Comparison of ENCODE assay signal across 5 worm cellular contexts in genomic region chrII:6374646-6375045, ce11.
TF ChIP-seq lines count a peak whose summit lies in the region.

No protein-coding gene starts in this region.

TF ChIP-seq in whole organism, L1 larva, 84 proteins besides CTCF, POLR2A, EP300 and RAD21:
- TF ChIP-seq hpl-2 (GFP tag; optimal IDR thresholded peaks at IDR 0.05; lab: Kevin White, UChicago) (peak; percentile 29), fos-1 (tag; optimal IDR thresholded peaks at IDR 0.05; lab: Kevin White, UChicago) (no peak), lin-35 (GFP tag; optimal IDR thresholded peaks at IDR 0.05; lab: Kevin White, UChicago) (peak in 1 of 2 experiments; percentile 55), efl-1 (optimal IDR thresholded peaks at IDR 0.05; lab: Kevin White, UChicago) (no peak), efl-1 (GFP tag; optimal IDR thresholded peaks at IDR 0.05 in 1 of 2; lab: Kevin White, UChicago) (peak in 1 of 2 experiments; percentile 88), nhr-71 (tag; optimal IDR thresholded peaks at IDR 0.05; lab: Kevin White, UChicago) (peak; percentile 1), mef-2 (tag; optimal IDR thresholded peaks at IDR 0.05; lab: Kevin White, UChicago) (no peak), nhr-90 (tag; optimal IDR thresholded peaks at IDR 0.05; lab: Kevin White, UChicago; ENCODE audit: poor library complexity) (peak; percentile 23), elt-2 (tag; optimal IDR thresholded peaks at IDR 0.05; lab: Kevin White, UChicago) (peak; percentile 78), pag-3 (tag; optimal IDR thresholded peaks at IDR 0.05; lab: Kevin White, UChicago; ENCODE audit: borderline replicate concordance, insufficient read depth) (no peak), lir-3 (tag; optimal IDR thresholded peaks at IDR 0.05; lab: Kevin White, UChicago; ENCODE audit: poor library complexity) (no peak), nhr-19 (GFP tag; conservative IDR thresholded peaks at IDR 0.05; lab: Robert Waterston, UW) (no peak; the same call in 1 of the 2 replicates), unc-30 (tag; optimal IDR thresholded peaks at IDR 0.05; lab: Kevin White, UChicago) (no peak), nhr-85 (tag; lab: Kevin White, UChicago) (peak; percentile 62)

TF ChIP-seq in whole organism, L2 larva, 48 proteins besides CTCF, POLR2A, EP300 and RAD21:
- TF ChIP-seq nhr-129 (tag; optimal IDR thresholded peaks at IDR 0.05; lab: Kevin White, UChicago) (peak; percentile 24), ama-1 (optimal IDR thresholded peaks at IDR 0.05; lab: Kevin White, UChicago) (peak; percentile 40), gmeb-1 (tag; optimal IDR thresholded peaks at IDR 0.05; lab: Kevin White, UChicago) (peak; percentile 18), snpc-4 (tag; optimal IDR thresholded peaks at IDR 0.05; lab: Kevin White, UChicago) (no peak), R02D3.7 (tag; optimal IDR thresholded peaks at IDR 0.05; lab: Kevin White, UChicago) (no peak), crh-2 (tag; optimal IDR thresholded peaks at IDR 0.05; lab: Kevin White, UChicago) (peak; percentile 40), lsy-2 (tag; optimal IDR thresholded peaks at IDR 0.05; lab: Kevin White, UChicago) (peak in 1 of 2 experiments; percentile 13), F13H6.1 (tag; optimal IDR thresholded peaks at IDR 0.05; lab: Kevin White, UChicago) (no peak), fos-1 (tag; optimal IDR thresholded peaks at IDR 0.05; lab: Kevin White, UChicago) (peak; percentile 43)

TF ChIP-seq in whole organism, L3 larva, 47 proteins besides CTCF, POLR2A, EP300 and RAD21 (continues in another document):
- TF ChIP-seq unc-62 (GFP tag; optimal IDR thresholded peaks at IDR 0.05; lab: Kevin White, UChicago), result no peak
- TF ChIP-seq egl-5 (tag; optimal IDR thresholded peaks at IDR 0.05; lab: Kevin White, UChicago), result no peak
- TF ChIP-seq pqm-1 (tag; optimal IDR thresholded peaks at IDR 0.05; lab: Kevin White, UChicago), result peak; percentile 35
- TF ChIP-seq tbx-2 (tag; optimal IDR thresholded peaks at IDR 0.05; lab: Kevin White, UChicago), result no peak
- TF ChIP-seq nhr-76 (tag; optimal IDR thresholded peaks at IDR 0.05; lab: Kevin White, UChicago), result no peak
- no peak for TF ChIP-seq eor-1 (tag; optimal IDR thresholded peaks at IDR 0.05; lab: Kevin White, UChicago)
- no peak for TF ChIP-seq unc-39 (tag; optimal IDR thresholded peaks at IDR 0.05; lab: Kevin White, UChicago)
- TF ChIP-seq fos-1 (tag; optimal IDR thresholded peaks at IDR 0.05; lab: Kevin White, UChicago), result no peak
- no peak for TF ChIP-seq nhr-43 (tag; optimal IDR thresholded peaks at IDR 0.05; lab: Kevin White, UChicago; ENCODE audit: poor library complexity, severe bottlenecking)
- no peak for TF ChIP-seq lin-15B (tag; optimal IDR thresholded peaks at IDR 0.05; lab: Kevin White, UChicago)
- no peak for TF ChIP-seq elt-1 (tag; optimal IDR thresholded peaks at IDR 0.05; lab: Kevin White, UChicago)
- TF ChIP-seq lin-39 (tag; optimal IDR thresholded peaks at IDR 0.05; lab: Kevin White, UChicago), result no peak
- TF ChIP-seq ceh-82 (tag; optimal IDR thresholded peaks at IDR 0.05; lab: Kevin White, UChicago), result no peak
- no peak for TF ChIP-seq ama-1 (optimal IDR thresholded peaks at IDR 0.05; lab: Kevin White, UChicago)
- TF ChIP-seq nhr-11 (tag; optimal IDR thresholded peaks at IDR 0.05; lab: Kevin White, UChicago), result no peak
- peak; percentile 19 for TF ChIP-seq ceh-28 (tag; optimal IDR thresholded peaks at IDR 0.05; lab: Kevin White, UChicago)
- TF ChIP-seq nhr-237 (tag; optimal IDR thresholded peaks at IDR 0.05; lab: Kevin White, UChicago), result no peak
- peak; percentile 29 for TF ChIP-seq pha-4 (tag; optimal IDR thresholded peaks at IDR 0.05; lab: Kevin White, UChicago)
- no peak for TF ChIP-seq lsy-12 (tag; optimal IDR thresholded peaks at IDR 0.05; lab: Kevin White, UChicago)
- TF ChIP-seq fkh-10 (GFP tag; optimal IDR thresholded peaks at IDR 0.05; lab: Kevin White, UChicago), result no peak
- TF ChIP-seq elt-2 (tag; optimal IDR thresholded peaks at IDR 0.05; lab: Kevin White, UChicago), result peak; percentile 71
- TF ChIP-seq hmg-11 (tag; optimal IDR thresholded peaks at IDR 0.05; lab: Kevin White, UChicago), result no peak
- TF ChIP-seq ZK546.5 (tag; optimal IDR thresholded peaks at IDR 0.05; lab: Kevin White, UChicago), result no peak
- TF ChIP-seq jun-1 (tag; optimal IDR thresholded peaks at IDR 0.05; lab: Kevin White, UChicago), result peak; percentile 1
- TF ChIP-seq mml-1 (tag; optimal IDR thresholded peaks at IDR 0.05; lab: Kevin White, UChicago), result no peak

TF ChIP-seq in whole organism, L4 larva, 104 proteins besides CTCF, POLR2A, EP300 and RAD21:
- peak; percentile 49 for TF ChIP-seq nhr-48 (tag; optimal IDR thresholded peaks at IDR 0.05; lab: Kevin White, UChicago)
- peak; percentile 40 for TF ChIP-seq nhr-28 (tag; optimal IDR thresholded peaks at IDR 0.05; lab: Kevin White, UChicago)
- peak; percentile 73 for TF ChIP-seq hlh-30 (tag; optimal IDR thresholded peaks at IDR 0.05; lab: Kevin White, UChicago; ENCODE audit: insufficient read depth)
- TF ChIP-seq T20F7.1 (GFP tag; optimal IDR thresholded peaks at IDR 0.05; lab: Kevin White, UChicago), result peak; percentile 62
- TF ChIP-seq lin-39 (tag; optimal IDR thresholded peaks at IDR 0.05; lab: Kevin White, UChicago), result no peak
- peak; percentile 31 for TF ChIP-seq lin-38 (GFP tag; IDR thresholded peaks at IDR 0.05; lab: Robert Waterston, UW)
- TF ChIP-seq dmd-9 (GFP tag; IDR thresholded peaks at IDR 0.05; lab: Robert Waterston, UW), result no peak
- peak; percentile 65 for TF ChIP-seq dmd-6 (GFP tag; IDR thresholded peaks at IDR 0.05; lab: Robert Waterston, UW)
- TF ChIP-seq daf-16 (GFP tag; optimal IDR thresholded peaks at IDR 0.05; lab: Kevin White, UChicago), result no peak
- TF ChIP-seq daf-16 (tag; optimal IDR thresholded peaks at IDR 0.05; lab: Kevin White, UChicago), result peak; percentile 52
- TF ChIP-seq dve-1 (tag; optimal IDR thresholded peaks at IDR 0.05; lab: Kevin White, UChicago; ENCODE audit: insufficient read depth), result peak; percentile 72
- peak; percentile 38 for TF ChIP-seq hlh-11 (tag; optimal IDR thresholded peaks at IDR 0.05; lab: Kevin White, UChicago)
- TF ChIP-seq F49E8.2 (tag; optimal IDR thresholded peaks at IDR 0.05; lab: Kevin White, UChicago; ENCODE audit: borderline replicate concordance), result no peak

TF ChIP-seq in whole organism, young adult, 124 proteins besides CTCF, POLR2A, EP300 and RAD21:
- TF ChIP-seq D2030.7 (GFP tag; IDR thresholded peaks at IDR 0.05; lab: Robert Waterston, UW) (no peak), pbrm-1 (GFP tag; IDR thresholded peaks at IDR 0.05; lab: Robert Waterston, UW) (no peak), madf-3 (GFP tag; IDR thresholded peaks at IDR 0.05; lab: Robert Waterston, UW) (no peak), pha-4 (tag; optimal IDR thresholded peaks at IDR 0.05; lab: Kevin White, UChicago) (no peak), nfyb-1 (GFP tag; IDR thresholded peaks at IDR 0.05; lab: Robert Waterston, UW) (no peak), unc-62 (GFP tag; optimal IDR thresholded peaks at IDR 0.05; lab: Kevin White, UChicago) (peak; percentile 64), rcor-1 (GFP tag; IDR thresholded peaks at IDR 0.05; lab: Robert Waterston, UW) (no peak), zim-3 (tag; optimal IDR thresholded peaks at IDR 0.05; lab: Kevin White, UChicago) (no peak), tlf-1 (GFP tag; optimal IDR thresholded peaks at IDR 0.05; lab: Kevin White, UChicago) (no peak), hrde-1 (tag; optimal IDR thresholded peaks at IDR 0.05; lab: Kevin White, UChicago; ENCODE audit: borderline replicate concordance) (peak; percentile 11), egl-44 (GFP tag; IDR thresholded peaks at IDR 0.05; lab: Robert Waterston, UW) (no peak), attf-6 (GFP tag; IDR thresholded peaks at IDR 0.05; lab: Robert Waterston, UW) (no peak), madf-6 (GFP tag; IDR thresholded peaks at IDR 0.05; lab: Robert Waterston, UW) (peak; percentile 44; the same call in 1 of the 2 replicates), hlh-12 (tag; optimal IDR thresholded peaks at IDR 0.05; lab: Kevin White, UChicago) (no peak), cebp-1 (GFP tag; IDR thresholded peaks at IDR 0.05; lab: Robert Waterston, UW) (no peak; the same call in 1 of the 2 replicates), cebp-1 (tag; optimal IDR thresholded peaks at IDR 0.05; lab: Kevin White, UChicago) (peak; percentile 83), mxl-1 (tag; optimal IDR thresholded peaks at IDR 0.05; lab: Kevin White, UChicago) (no peak), B0336.3 (GFP tag; IDR thresholded peaks at IDR 0.05; lab: Robert Waterston, UW) (peak; percentile 67), Y53G8AR.9 (GFP tag; conservative IDR thresholded peaks at IDR 0.05; lab: Robert Waterston, UW) (0 out of 2 replicates have a peak, but pooled peaks have one; percentile 9), T26A5.8 (tag; optimal IDR thresholded peaks at IDR 0.05; lab: Kevin White, UChicago) (no peak), hlh-26 (GFP tag; conservative IDR thresholded peaks at IDR 0.05; lab: Robert Waterston, UW) (no peak), ZK185.1 (tag; optimal IDR thresholded peaks at IDR 0.05; lab: Kevin White, UChicago; ENCODE audit: poor library complexity, severe bottlenecking) (no peak), F10E7.11 (tag; optimal IDR thresholded peaks at IDR 0.05; lab: Kevin White, UChicago) (no peak), Y53F4B.3 (GFP tag; IDR thresholded peaks at IDR 0.05; lab: Robert Waterston, UW) (no peak), let-607 (tag; optimal IDR thresholded peaks at IDR 0.05; lab: Kevin White, UChicago) (no peak), sea-2 (GFP tag; IDR thresholded peaks at IDR 0.05; lab: Robert Waterston, UW) (no peak), ekl-4 (GFP tag; IDR thresholded peaks at IDR 0.05; lab: Robert Waterston, UW) (0 out of 2 replicates have a peak, but pooled peaks have one; percentile 6), Y95B8A.8 (GFP tag; IDR thresholded peaks at IDR 0.05; lab: Robert Waterston, UW) (no peak), attf-5 (GFP tag; optimal IDR thresholded peaks at IDR 0.05; lab: Kevin White, UChicago) (peak; percentile 27), akir-1 (GFP tag; optimal IDR thresholded peaks at IDR 0.05; lab: Kevin White, UChicago) (no peak), repo-1 (tag; optimal IDR thresholded peaks at IDR 0.05; lab: Kevin White, UChicago) (no peak), F23B12.7 (tag; optimal IDR thresholded peaks at IDR 0.05; lab: Kevin White, UChicago; ENCODE audit: insufficient read depth) (no peak), B0035.1 (tag; optimal IDR thresholded peaks at IDR 0.05; lab: Kevin White, UChicago) (no peak), mcd-1 (GFP tag; IDR thresholded peaks at IDR 0.05; lab: Robert Waterston, UW) (peak; percentile 18; the same call in 1 of the 2 replicates), nhr-80 (tag; optimal IDR thresholded peaks at IDR 0.05; lab: Kevin White, UChicago) (peak; percentile 81)
TF ChIP-seq in whole organism, young adult: peak in this region for 10.
